Worm (Caenorhabditis elegans) whole organism, midembryonic: Measurements from ENCODE around the gene ZK1127.13.

Experiments
- T22C8.4 ChIP-seq: fragments of 200-800 bp; sonication (Bioruptor generic); IDR thresholded peaks from 2 replicates; pipeline ENCODE4 v1.3.6; 2022; ENCODE audit warnings: missing genetic modification characterization, missing compliant biosample characterization
- cog-1 ChIP-seq: sonication (generic microtip); optimal IDR thresholded peaks from 2 replicates; lab custom pipeline; 2016; ENCODE audit warnings: missing genetic modification characterization, missing compliant biosample characterization
- flt-1 ChIP-seq: fragments of 200-800 bp; sonication (Bioruptor generic); IDR thresholded peaks from 2 replicates; pipeline ENCODE4 v1.3.6; 2022; ENCODE audit warnings: missing genetic modification characterization, missing compliant biosample characterization
- klf-2 ChIP-seq: fragments of 200-800 bp; sonication (Bioruptor generic); conservative IDR thresholded peaks from 2 replicates; pipeline ENCODE4 v1.3.6; 2022; ENCODE audit warnings: missing genetic modification reagents, missing genetic modification characterization, missing compliant biosample characterization
- med-1 ChIP-seq: sonication (generic microtip); optimal IDR thresholded peaks from 2 replicates; lab custom pipeline; 2017; ENCODE audit warnings: missing genetic modification characterization, mild to moderate bottlenecking, missing compliant biosample characterization, antibody characterized with exemption, missing genetic modification reagents; ENCODE audit not compliant: insufficient read depth
- ref-1 ChIP-seq: fragments of 200-800 bp; sonication (Bioruptor generic); conservative IDR thresholded peaks from 2 replicates; pipeline ENCODE4 v1.3.6; 2022; ENCODE audit warnings: missing genetic modification reagents, missing genetic modification characterization, missing compliant biosample characterization
- tab-1 ChIP-seq: fragments of 200-800 bp; sonication (Bioruptor generic); IDR thresholded peaks from 2 replicates; pipeline ENCODE4 v1.3.6; 2022; ENCODE audit warnings: missing genetic modification characterization, missing compliant biosample characterization
- ztf-23 ChIP-seq: fragments of 200-800 bp; sonication (Bioruptor generic); IDR thresholded peaks from 2 replicates; pipeline ENCODE4 v1.3.6; 2022; ENCODE audit warnings: missing genetic modification reagents, missing genetic modification characterization, missing compliant biosample characterization
- ztf-29 ChIP-seq: fragments of 200-800 bp; sonication (Bioruptor generic); IDR thresholded peaks from 2 replicates; pipeline ENCODE4 v1.3.6; 2022; ENCODE audit warnings: missing genetic modification reagents, missing genetic modification characterization, missing compliant biosample characterization

ZK1127.13 gene

ce11 chrII:7090085-7090484 is 37.0 kb downstream of the ZK1127.13 start:
- TF ChIP-seq flt-1 (GFP tag; lab: Robert Waterston, UW), result no peak
- no peak for TF ChIP-seq cog-1 (tag; lab: Kevin White, UChicago)
- TF ChIP-seq T22C8.4 (GFP tag; lab: Robert Waterston, UW), result no peak
- no peak for TF ChIP-seq tab-1
- no peak for TF ChIP-seq med-1 (GFP tag; lab: Kevin White, UChicago)
- TF ChIP-seq ztf-29 (GFP tag; lab: Robert Waterston, UW), result no peak
- TF ChIP-seq klf-2 (GFP tag; lab: Robert Waterston, UW), result no peak
- TF ChIP-seq ztf-23, result no peak
- TF ChIP-seq ref-1 (GFP tag; lab: Robert Waterston, UW), result no peak

ce11 chrII:7090852-7091251 is 37.8 kb downstream of the ZK1127.13 start:
- TF ChIP-seq cog-1 (tag; lab: Kevin White, UChicago) (no peak), ztf-23 (no peak), med-1 (GFP tag; lab: Kevin White, UChicago) (no peak), T22C8.4 (GFP tag; lab: Robert Waterston, UW) (no peak), ref-1 (GFP tag; lab: Robert Waterston, UW) (no peak), ztf-29 (GFP tag; lab: Robert Waterston, UW) (no peak), tab-1 (no peak), flt-1 (GFP tag; lab: Robert Waterston, UW) (no peak), klf-2 (GFP tag; lab: Robert Waterston, UW) (no peak)

- TF ChIP-seq flt-1 (GFP tag; lab: Robert Waterston, UW) (0 out of 2 replicates have a peak, but pooled peaks have one; percentile 40), cog-1 (tag; lab: Kevin White, UChicago) (no peak)
Measured at ce11 chrII:7093339-7093821, 40.3 kb downstream of the ZK1127.13 start, which contains the start of gene T02G5.3. Gene T02G5.3 (plus strand): TSS chrII:7093389.

ce11 chrII:7095970-7096369 is 42.9 kb downstream of the ZK1127.13 start:
- TF ChIP-seq cog-1 (tag; lab: Kevin White, UChicago) (no peak), med-1 (GFP tag; lab: Kevin White, UChicago) (no peak), ztf-29 (GFP tag; lab: Robert Waterston, UW) (no peak), ztf-23 (no peak), klf-2 (GFP tag; lab: Robert Waterston, UW) (no peak)

ce11 chrII:7098578-7098977 is 45.5 kb downstream of the ZK1127.13 start, which contains the start of gene mct-5:
Gene mct-5 (minus strand): TSS chrII:7098593.
- TF ChIP-seq ztf-29 (GFP tag; lab: Robert Waterston, UW), result no peak
- no peak for TF ChIP-seq cog-1 (tag; lab: Kevin White, UChicago)
- TF ChIP-seq T22C8.4 (GFP tag; lab: Robert Waterston, UW), result no peak
- no peak for TF ChIP-seq ref-1 (GFP tag; lab: Robert Waterston, UW)
- TF ChIP-seq tab-1, result no peak
- TF ChIP-seq flt-1 (GFP tag; lab: Robert Waterston, UW), result no peak
- no peak for TF ChIP-seq klf-2 (GFP tag; lab: Robert Waterston, UW)
- no peak for TF ChIP-seq med-1 (GFP tag; lab: Kevin White, UChicago)

ce11 chrII:7099231-7099630 is 46.1 kb downstream of the ZK1127.13 start:
- no peak for TF ChIP-seq med-1 (GFP tag; lab: Kevin White, UChicago)
- no peak for TF ChIP-seq tab-1
- no peak for TF ChIP-seq flt-1 (GFP tag; lab: Robert Waterston, UW)
- no peak for TF ChIP-seq ztf-29 (GFP tag; lab: Robert Waterston, UW)
- TF ChIP-seq klf-2 (GFP tag; lab: Robert Waterston, UW), result no peak
- TF ChIP-seq cog-1 (tag; lab: Kevin White, UChicago), result no peak
- no peak for TF ChIP-seq T22C8.4 (GFP tag; lab: Robert Waterston, UW)
- no peak for TF ChIP-seq ref-1 (GFP tag; lab: Robert Waterston, UW)
- TF ChIP-seq ztf-23, result no peak

ce11 chrII:7100838-7101237 is 47.7 kb downstream of the ZK1127.13 start, which contains the start of gene mmaa-1:
Gene mmaa-1 (minus strand): TSS chrII:7101165.
- no peak for TF ChIP-seq ztf-29 (GFP tag; lab: Robert Waterston, UW)
- no peak for TF ChIP-seq med-1 (GFP tag; lab: Kevin White, UChicago)
- no peak for TF ChIP-seq T22C8.4 (GFP tag; lab: Robert Waterston, UW)
- TF ChIP-seq flt-1 (GFP tag; lab: Robert Waterston, UW), result no peak
- TF ChIP-seq klf-2 (GFP tag; lab: Robert Waterston, UW), result no peak
- no peak for TF ChIP-seq cog-1 (tag; lab: Kevin White, UChicago)
- no peak for TF ChIP-seq ref-1 (GFP tag; lab: Robert Waterston, UW)
- TF ChIP-seq tab-1, result no peak
- no peak for TF ChIP-seq ztf-23

ce11 chrII:7102288-7102687 is 49.2 kb downstream of the ZK1127.13 start:
- TF ChIP-seq tab-1 (no peak), ztf-23 (no peak), ztf-29 (GFP tag; lab: Robert Waterston, UW) (no peak), T22C8.4 (GFP tag; lab: Robert Waterston, UW) (no peak), flt-1 (GFP tag; lab: Robert Waterston, UW) (no peak), klf-2 (GFP tag; lab: Robert Waterston, UW) (no peak)

- no peak for TF ChIP-seq ztf-29 (GFP tag; lab: Robert Waterston, UW)
Measured at ce11 chrII:7103111-7103510, 50.0 kb downstream of the ZK1127.13 start.
